Fruit fly (Drosophila melanogaster): ENCODE measurements around the gene gwl.

Gene gwl

dm6 chr3R:18743270-18743922, 2.8 kb upstream of the gwl start, which contains the start of gene Mekk1 (continued):
- TF ChIP-seq caup (GFP tag; optimal IDR thresholded peaks at IDR 0.05; ENCODE audit: severe bottlenecking) = peak; percentile 41
- TF ChIP-seq sug (tag; optimal IDR thresholded peaks at IDR 0.05) = peak; percentile 83
- no peak for TF ChIP-seq yki (optimal IDR thresholded peaks at IDR 0.05)
- no peak for TF ChIP-seq stwl (tag; optimal IDR thresholded peaks at IDR 0.05)
- TF ChIP-seq CG7372 (GFP tag; IDR thresholded peaks at IDR 0.05) = peak; percentile 20; the same call in 1 of the 2 replicates
- peak; percentile 50 for TF ChIP-seq CHES-1-like (GFP tag; optimal IDR thresholded peaks at IDR 0.05)
- TF ChIP-seq peb (GFP tag; IDR thresholded peaks at IDR 0.05) = no peak
- TF ChIP-seq NC2α (GFP tag; optimal IDR thresholded peaks at IDR 0.05) = no peak
- TF ChIP-seq Sox102F (GFP tag; optimal IDR thresholded peaks at IDR 0.05) = peak; percentile 47
- no peak for TF ChIP-seq ap (GFP tag; IDR thresholded peaks at IDR 0.05)
- TF ChIP-seq CG17385 (GFP tag; optimal IDR thresholded peaks at IDR 0.05) = no peak
- TF ChIP-seq CG32772 (GFP tag; IDR thresholded peaks at IDR 0.05) = no peak
- TF ChIP-seq Doc2 (GFP tag; IDR thresholded peaks at IDR 0.05) = no peak
- no peak for TF ChIP-seq aop (GFP tag; IDR thresholded peaks at IDR 0.05)
- TF ChIP-seq nom (GFP tag; optimal IDR thresholded peaks at IDR 0.05) = peak; percentile 62
- no peak for TF ChIP-seq Lpt (GFP tag; optimal IDR thresholded peaks at IDR 0.05)
- TF ChIP-seq CG31388 (GFP tag; optimal IDR thresholded peaks at IDR 0.05) = no peak
- peak; percentile 3 for TF ChIP-seq CG17829 (tag; optimal IDR thresholded peaks at IDR 0.05)
- TF ChIP-seq slou (GFP tag; optimal IDR thresholded peaks at IDR 0.05) = no peak
- TF ChIP-seq CG34376 (GFP tag; optimal IDR thresholded peaks at IDR 0.05) = peak; percentile 66
- TF ChIP-seq crp (GFP tag; optimal IDR thresholded peaks at IDR 0.05) = no peak
- TF ChIP-seq ATbp (GFP tag; optimal IDR thresholded peaks at IDR 0.05) = no peak
- TF ChIP-seq gcm (GFP tag; optimal IDR thresholded peaks at IDR 0.05) = no peak
- no peak for TF ChIP-seq CG2202 (tag; optimal IDR thresholded peaks at IDR 0.05)
- peak; percentile 26 for TF ChIP-seq Dad (GFP tag; optimal IDR thresholded peaks at IDR 0.05)
- no peak for TF ChIP-seq odd (GFP tag; optimal IDR thresholded peaks at IDR 0.05)
- TF ChIP-seq stc (GFP tag; IDR thresholded peaks at IDR 0.05) = no peak
- TF ChIP-seq tgo (GFP tag; IDR thresholded peaks at IDR 0.05) = 0 out of 3 replicates have a peak, but pooled peaks have one; percentile 36
- peak; percentile 75 for TF ChIP-seq CG2116 (GFP tag; optimal IDR thresholded peaks at IDR 0.05)
- no peak for TF ChIP-seq CG3847 (GFP tag; IDR thresholded peaks at IDR 0.05)
- no peak for TF ChIP-seq NFAT (GFP tag; IDR thresholded peaks at IDR 0.05)
- TF ChIP-seq CG12769 (tag; optimal IDR thresholded peaks at IDR 0.05) = no peak
- peak; percentile 44 for TF ChIP-seq Fer3 (tag; optimal IDR thresholded peaks at IDR 0.05)
- peak; percentile 86 for TF ChIP-seq sens (GFP tag)
- no peak for TF ChIP-seq sr (GFP tag; IDR thresholded peaks at IDR 0.05)
- no peak for TF ChIP-seq E2f1 (GFP tag; IDR thresholded peaks at IDR 0.05)
- TF ChIP-seq CG7786 (GFP tag; optimal IDR thresholded peaks at IDR 0.05) = peak; percentile 51
- TF ChIP-seq CG1603 (tag; optimal IDR thresholded peaks at IDR 0.05) = no peak
- no peak for TF ChIP-seq MTF-1 (GFP tag; optimal IDR thresholded peaks at IDR 0.05; ENCODE audit: borderline replicate concordance)
- TF ChIP-seq sisA (GFP tag; IDR thresholded peaks at IDR 0.05) = no peak
- TF ChIP-seq CG11398 (GFP tag; optimal IDR thresholded peaks at IDR 0.05) = no peak
- no peak for TF ChIP-seq danr (GFP tag; IDR thresholded peaks at IDR 0.05)
- no peak for TF ChIP-seq YL-1 (GFP tag; optimal IDR thresholded peaks at IDR 0.05)
- TF ChIP-seq jigr1 (GFP tag; IDR thresholded peaks at IDR 0.05) = no peak
- TF ChIP-seq CG17359 (tag; optimal IDR thresholded peaks at IDR 0.05) = peak; percentile 29
- TF ChIP-seq CG10462 (GFP tag; optimal IDR thresholded peaks at IDR 0.05) = no peak
- peak; percentile 69 for TF ChIP-seq CG13894 (tag; optimal IDR thresholded peaks at IDR 0.05)
- no peak for TF ChIP-seq Atf6 (GFP tag; IDR thresholded peaks at IDR 0.05)
- no peak for TF ChIP-seq CG11723 (GFP tag; optimal IDR thresholded peaks at IDR 0.05)
- no peak for TF ChIP-seq pita (GFP tag; optimal IDR thresholded peaks at IDR 0.05)
- TF ChIP-seq kni (GFP tag; optimal IDR thresholded peaks at IDR 0.05) = no peak
